Fruit fly (Drosophila melanogaster) ovary, adult (tissue): ENCODE results near the gene CenB1A.

Source experiments
- CG17801 ChIP-seq: fragments of 200-800 bp; optimal IDR thresholded peaks from 2 replicates; lab custom pipeline; 2019; ENCODE audit warnings: missing biosample characterization, mild to moderate bottlenecking, missing genetic modification characterization, moderate library complexity; ENCODE audit not compliant: partially characterized antibody

Gene CenB1A

DNA sequence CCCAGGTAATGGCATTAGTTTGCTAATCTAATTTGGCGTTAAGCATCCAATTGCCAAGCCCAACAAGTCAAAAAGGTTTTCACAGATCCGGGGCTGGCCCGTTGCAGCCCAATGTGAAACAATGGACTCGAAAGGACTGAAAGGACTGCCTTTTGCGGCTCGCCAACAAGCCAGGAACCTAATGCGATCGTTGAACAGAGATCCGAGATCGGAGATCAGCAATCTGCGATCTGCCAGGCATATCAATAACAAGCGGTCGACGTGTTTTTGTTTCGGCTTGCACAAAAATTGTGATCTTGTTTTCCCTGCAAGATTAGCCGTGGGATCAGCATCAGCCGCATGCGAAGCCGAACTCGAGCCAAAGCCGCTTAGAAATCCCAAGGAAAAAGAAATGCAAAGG, 11.4 kb downstream of the CenB1A start:
- no peak for TF ChIP-seq CG17801 (GFP tag; lab: Kevin White, UChicago)

DNA sequence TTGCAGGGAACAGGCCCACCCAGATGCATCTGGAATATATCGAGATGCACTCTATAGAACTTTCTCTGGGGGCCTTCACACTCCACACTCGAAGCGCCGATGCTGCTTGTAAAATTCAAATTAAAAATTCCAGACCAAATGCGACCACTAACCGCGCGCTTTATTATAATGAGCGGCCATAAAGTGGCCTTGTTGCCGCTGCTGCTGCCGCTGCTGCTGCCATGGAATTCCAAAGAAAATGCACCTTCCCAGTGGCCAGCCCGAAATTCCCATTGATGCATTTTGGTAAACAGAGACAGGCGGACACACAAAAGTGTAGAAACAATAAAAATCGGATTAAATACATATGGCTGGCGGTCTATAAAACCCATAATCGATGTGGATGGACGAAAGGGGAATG, 12.0 kb downstream of the CenB1A start:
- TF ChIP-seq CG17801 (GFP tag; lab: Kevin White, UChicago): no peak

DNA sequence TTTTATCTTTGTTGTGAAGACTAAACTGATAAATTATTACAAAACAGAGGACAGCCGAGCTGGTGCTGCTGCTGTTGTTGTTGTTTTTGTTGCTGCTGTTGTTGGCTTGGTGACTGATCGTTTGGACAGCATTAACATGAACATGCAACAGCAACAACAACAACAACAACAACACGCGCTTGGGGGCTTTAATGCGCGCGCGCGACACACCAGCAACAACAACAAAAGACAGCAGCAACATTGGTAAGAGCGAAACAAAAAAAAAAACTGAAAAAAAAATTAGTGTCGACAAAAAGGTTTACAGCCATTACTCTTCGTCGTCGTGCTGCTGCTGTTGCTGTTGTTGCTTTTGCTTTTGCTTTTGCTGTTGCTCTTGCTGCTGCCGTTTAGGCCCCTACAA, 12.7 kb downstream of the CenB1A start:
- no peak for TF ChIP-seq CG17801 (GFP tag; lab: Kevin White, UChicago)

DNA sequence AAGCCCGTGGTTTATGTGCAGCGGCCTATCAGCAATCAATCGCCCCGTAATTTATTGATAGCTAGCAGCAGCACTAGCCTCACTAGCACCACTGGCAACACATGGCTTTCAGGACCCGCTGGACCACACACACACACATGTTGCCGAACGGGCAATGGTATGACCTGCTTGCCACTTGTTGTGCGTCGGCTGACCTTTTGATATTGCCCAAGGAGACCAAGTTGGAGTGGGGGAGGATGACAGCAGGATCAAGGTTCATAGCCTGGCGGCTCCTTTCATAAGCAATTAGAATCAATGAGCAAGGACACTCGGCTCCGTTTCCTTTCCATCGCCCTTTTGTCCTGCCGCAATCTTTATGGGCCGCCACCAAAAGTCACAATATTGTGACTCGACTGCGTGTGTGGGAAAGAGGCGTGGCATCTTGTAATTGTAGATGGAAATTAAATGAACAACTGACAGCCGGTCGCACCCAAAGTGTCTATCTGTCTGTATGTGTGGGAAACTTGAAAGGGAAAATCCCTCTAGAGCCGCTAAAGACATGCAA, 13.2 kb downstream of the CenB1A start:
- TF ChIP-seq CG17801 (GFP tag; lab: Kevin White, UChicago): no peak

DNA sequence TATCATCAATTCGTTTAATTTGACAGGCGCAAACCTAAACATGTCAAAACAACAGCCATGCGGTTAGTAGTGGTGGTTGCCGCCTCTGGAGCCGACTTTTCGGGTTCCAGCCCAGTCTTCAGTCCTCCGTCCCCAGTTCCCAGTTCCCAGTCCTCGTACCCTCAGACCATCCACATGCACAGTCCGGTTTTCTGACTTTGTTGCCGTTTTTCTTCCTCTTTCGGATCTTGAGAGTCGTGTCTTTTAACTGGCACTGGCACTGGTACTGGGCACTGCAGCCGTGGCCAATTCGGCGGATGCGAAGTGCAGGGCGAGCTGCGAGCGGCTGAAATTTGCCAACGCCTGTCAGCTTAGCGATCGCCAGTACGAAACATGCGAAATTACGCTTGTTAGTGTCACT, 14.1 kb downstream of the CenB1A start:
- no peak for TF ChIP-seq CG17801 (GFP tag; lab: Kevin White, UChicago)

DNA sequence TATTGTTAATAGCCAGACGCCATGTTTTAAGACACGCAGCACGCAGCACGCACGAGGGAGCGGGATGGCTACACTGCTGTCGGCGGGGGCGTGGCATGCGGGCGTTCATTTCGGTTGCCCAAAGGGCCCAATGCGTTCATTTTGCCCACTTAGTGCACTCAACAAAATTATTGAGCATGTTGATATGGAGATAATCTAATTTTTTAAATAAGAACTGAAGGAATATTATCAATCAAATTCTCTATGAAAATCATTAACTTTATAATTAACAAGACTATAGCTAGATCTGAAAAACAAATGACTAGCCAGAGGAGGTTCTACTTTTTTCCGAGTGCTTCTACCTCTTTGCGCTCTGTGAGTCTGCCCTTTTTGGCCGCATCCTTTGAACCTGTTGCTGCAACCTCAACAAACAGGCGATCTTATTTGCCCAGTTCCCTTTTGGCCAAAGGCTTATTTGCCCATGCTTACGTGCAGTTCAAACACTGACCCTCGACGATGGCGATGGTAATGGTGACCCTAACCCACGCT, 15.2 kb downstream of the CenB1A start:
- no peak for TF ChIP-seq CG17801 (GFP tag; lab: Kevin White, UChicago)

DNA sequence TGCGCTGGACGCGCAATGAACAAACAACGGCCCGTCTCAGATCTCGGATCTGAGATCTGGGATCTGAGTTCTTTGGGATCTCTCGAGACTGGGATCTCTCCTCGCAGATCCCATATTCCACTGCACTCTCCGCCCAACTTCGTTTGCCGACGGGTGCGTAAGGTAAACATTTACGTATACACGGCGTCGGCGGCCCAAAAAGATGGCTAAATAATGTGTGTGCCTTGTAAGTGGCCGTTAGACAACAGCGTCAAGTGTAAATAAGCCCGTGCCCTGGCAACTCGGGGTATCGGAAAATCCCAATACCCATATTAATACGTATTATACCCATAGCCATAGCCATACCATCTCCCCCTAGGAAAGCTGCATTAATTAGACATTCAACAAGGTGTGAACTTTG, 16.5 kb downstream of the CenB1A start:
- TF ChIP-seq CG17801 (GFP tag; lab: Kevin White, UChicago): no peak

DNA sequence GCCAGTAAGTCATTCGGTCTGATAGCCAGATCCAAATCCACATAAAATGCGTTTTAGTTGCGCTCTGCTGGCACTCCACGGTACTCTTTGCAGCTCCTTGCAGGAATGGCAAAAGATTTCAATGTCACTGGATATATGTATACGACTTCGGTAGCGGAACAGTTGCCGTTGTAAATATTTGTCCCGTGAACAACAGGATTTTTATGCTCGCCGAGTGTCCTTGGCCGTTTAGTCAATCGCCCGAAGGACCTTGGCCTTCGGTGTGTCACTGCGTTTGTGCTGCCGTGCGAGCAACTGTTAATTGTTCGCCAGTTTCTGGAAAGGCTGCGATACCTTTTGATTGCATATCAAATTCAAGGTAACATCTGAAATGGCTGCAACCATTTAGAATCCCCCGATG, 20.2 kb downstream of the CenB1A start:
- no peak for TF ChIP-seq CG17801 (GFP tag; lab: Kevin White, UChicago)

DNA sequence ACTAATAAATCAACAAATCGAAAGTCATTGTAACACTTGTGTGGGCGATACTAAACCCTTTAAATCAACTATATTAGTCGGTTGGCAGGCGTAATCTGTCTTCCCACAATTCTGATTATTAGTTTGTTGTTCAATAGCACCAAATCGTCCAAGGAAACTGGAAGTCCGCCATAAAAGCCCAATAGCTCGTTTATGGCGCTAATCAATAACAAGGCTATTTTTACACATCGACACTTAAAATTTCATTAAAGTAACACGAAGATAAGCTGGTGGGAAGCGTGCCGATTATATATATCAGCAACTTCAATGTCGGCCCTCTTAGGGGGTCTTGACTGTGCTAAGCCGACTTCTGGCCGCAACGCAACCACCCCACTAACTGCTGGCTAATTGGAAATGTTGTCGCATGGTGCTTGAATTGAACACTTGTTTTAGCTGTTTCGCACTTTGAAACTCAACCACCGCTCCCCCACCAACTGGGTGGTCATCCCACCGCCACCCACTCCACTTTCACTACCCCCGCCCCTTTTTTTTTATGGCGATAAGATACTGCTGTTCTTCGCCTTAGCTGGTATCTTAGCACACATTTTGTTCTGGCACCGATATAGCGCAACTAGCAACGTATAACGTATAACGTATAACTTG, 20.9 kb downstream of the CenB1A start:
- TF ChIP-seq CG17801 (GFP tag; lab: Kevin White, UChicago): no peak

DNA sequence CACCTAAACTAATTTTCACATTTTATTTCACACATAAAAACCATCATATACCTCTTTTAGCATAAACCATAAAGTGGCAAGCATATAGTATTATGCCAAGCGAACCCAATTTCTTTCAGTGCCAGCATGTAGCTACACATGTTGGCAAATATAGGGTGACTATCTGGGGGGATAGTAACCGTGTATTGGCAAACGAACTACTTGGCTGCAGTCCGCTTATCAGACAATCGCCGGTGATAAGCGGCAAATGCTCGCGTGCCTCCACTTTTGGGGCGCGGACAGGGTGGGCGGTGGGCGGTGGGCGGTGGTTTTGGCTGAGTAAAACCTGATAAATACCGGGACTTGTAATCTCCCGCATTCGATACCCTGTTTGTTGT, 21.4 kb downstream of the CenB1A start:
- no peak for TF ChIP-seq CG17801 (GFP tag; lab: Kevin White, UChicago)

DNA sequence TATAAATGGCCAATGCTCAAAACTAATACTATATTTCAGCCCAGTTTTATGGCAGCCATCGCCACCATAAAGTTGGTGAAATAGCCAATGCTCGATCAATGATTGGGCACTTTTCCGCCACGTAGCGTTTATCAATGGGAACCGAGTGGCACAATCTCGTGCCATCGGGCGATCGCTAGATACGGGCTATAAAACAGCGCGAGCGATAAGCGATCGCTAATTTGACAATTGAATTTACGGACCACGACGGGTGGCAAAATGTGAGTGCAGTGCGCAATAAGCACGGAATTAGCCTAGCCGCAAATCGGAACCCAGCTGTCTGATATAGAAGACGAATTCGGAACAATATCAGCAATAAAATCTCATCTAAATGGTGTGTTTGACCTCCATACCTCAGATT, 22.1 kb downstream of the CenB1A start:
- TF ChIP-seq CG17801 (GFP tag; lab: Kevin White, UChicago): no peak

DNA sequence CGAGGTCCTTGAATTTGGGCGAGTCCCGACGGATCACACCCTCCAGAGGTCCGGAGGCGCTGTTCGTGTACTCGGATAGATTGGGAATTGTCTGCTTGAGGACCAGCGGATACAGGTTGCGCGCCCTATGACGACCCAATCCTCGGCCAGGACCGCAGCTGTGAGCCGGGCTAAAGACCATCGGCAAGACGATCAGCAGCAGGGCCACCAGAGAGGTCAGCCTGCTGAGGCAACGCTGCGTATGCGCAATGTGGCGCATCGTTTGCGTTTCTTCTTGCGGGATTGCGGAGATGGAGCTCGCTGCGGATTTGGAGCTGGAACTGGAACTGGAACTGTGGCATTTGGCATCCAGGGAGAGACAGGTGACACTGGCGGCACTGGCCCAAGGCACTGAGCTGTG, 22.9 kb downstream of the CenB1A start:
- TF ChIP-seq CG17801 (GFP tag; lab: Kevin White, UChicago): no peak

DNA sequence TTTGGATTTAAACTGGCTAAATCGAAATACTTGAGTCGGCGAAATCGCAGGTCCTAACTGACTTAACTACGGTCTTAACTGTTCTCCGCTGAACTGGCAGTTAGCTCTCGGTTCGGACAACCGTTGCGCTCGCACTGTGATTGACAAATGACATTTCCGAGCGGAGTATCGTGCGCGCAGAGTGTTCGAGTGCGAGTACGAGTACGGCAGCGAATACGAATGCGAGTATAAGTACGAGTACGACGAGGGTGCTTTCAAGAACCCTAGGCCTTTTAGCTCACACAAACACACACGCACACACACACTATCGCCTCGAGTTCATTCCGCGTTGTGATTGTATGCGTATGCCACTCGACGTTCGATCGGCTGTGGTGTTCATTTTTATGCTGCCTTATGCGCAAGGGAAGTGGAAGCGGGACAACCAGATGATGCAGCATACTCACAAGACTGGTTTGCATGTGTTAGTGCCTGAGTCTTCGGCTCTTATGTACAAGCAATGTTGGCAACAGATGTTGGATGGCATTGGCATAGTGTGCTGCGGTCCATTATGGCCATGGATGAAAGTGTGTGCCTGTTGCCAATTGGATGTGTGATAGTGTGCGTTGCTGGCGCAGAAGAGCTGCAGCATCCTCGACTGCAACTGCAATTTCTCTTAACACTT, 23.6 kb downstream of the CenB1A start, which contains the start of gene hh:
TSS of gene hh (minus strand) at position 229 of the 661 bp plus-strand sequence.
- TF ChIP-seq CG17801 (GFP tag; lab: Kevin White, UChicago): no peak

DNA sequence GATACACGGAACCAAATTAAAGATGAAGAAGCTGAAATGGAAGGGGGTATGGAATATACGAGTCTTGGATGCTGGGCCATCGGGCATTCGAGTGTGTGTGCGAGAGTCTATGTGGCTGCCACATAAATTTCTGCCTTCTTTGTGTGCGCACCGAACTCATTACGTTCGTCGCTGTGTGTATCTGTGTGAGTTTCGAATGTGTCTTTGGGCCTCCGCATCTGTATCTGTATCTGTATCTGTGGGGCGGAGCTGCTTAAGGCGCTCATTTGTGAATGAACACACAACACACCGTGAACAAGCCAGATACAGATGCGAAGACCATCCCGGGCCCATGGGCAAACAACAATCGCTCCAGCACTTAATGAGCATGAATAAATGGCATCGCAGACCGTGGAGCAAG, 25.2 kb downstream of the CenB1A start:
- no peak for TF ChIP-seq CG17801 (GFP tag; lab: Kevin White, UChicago)

DNA sequence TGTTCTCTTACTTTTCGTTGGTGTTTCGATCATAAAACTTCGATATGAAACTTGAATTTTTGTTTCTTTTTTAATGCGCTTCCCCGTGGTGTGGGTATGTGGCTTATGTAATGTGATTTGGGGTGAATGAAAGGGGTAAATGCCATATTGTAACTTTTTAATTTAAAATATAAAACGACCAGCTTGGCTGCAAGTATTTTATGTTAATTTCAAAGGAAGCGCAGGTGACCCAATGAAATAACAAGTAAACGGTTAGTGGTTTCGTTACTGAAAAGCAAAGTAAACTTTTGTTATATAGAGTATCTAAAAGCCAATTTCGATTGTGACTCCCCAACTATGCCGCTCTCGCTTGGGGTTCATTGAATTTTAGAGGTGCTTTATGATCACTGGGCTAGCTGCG, 26.5 kb downstream of the CenB1A start:
- no peak for TF ChIP-seq CG17801 (GFP tag; lab: Kevin White, UChicago)

DNA sequence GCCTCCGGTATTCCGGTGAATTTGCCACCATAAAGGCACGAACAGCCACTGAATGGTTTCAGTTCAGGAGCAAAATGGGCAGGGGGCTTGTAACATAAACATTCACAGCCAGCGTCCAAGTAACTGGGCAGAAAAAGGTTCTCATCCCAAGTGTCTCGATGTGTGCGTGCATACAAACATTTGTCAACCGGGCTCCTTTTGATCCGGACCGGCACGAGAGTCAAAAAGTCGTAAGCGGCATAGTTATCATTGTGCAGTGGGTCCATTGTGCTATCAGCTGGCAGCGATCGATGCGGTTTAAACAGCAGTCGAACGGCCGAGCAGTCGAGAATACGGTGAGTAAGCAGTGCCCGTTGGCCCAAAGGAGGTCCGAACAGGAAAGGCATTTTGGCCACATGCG, 27.5 kb downstream of the CenB1A start:
- TF ChIP-seq CG17801 (GFP tag; lab: Kevin White, UChicago): no peak
